Fruit fly (Drosophila melanogaster): ENCODE data around the gene CG9813.
A peak's percentile ranks its signal among the peaks of the same experiment; 100 is the strongest.

Gene CG9813

dm6 chr3R:13374913-13375312 is 4.7 kb downstream of the CG9813 start (continued):
- no peak for TF ChIP-seq Adf1 (GFP tag; IDR thresholded peaks at IDR 0.05)
- TF ChIP-seq E2f2 (GFP tag; IDR thresholded peaks at IDR 0.05), result no peak
- no peak for TF ChIP-seq B-H1 (GFP tag; IDR thresholded peaks at IDR 0.05)
- peak; percentile 69 for TF ChIP-seq sens (GFP tag)

dm6 chr3R:13371840-13372680 is 7.5 kb downstream of the CG9813 start, which contains the start of the genes Lip3 and CG34309:
Lip3 (minus strand) TSS chr3R:13371904.
CG34309 (plus strand) TSS chr3R:13372630.
- TF ChIP-seq amos (GFP tag; IDR thresholded peaks at IDR 0.05; ENCODE audit: partially characterized antibody) (no peak), lilli (GFP tag; optimal IDR thresholded peaks at IDR 0.05) (no peak), CG9876 (GFP tag; optimal IDR thresholded peaks at IDR 0.05) (no peak), Jarid2 (GFP tag; optimal IDR thresholded peaks at IDR 0.05) (no peak), sd (tag; optimal IDR thresholded peaks at IDR 0.05) (no peak), da (GFP tag; optimal IDR thresholded peaks at IDR 0.05) (no peak), CG10462 (GFP tag; optimal IDR thresholded peaks at IDR 0.05) (no peak), CG18599 (GFP tag; optimal IDR thresholded peaks at IDR 0.05) (peak; percentile 18), ems (GFP tag; optimal IDR thresholded peaks at IDR 0.05) (no peak), Dek (tag; optimal IDR thresholded peaks at IDR 0.05) (peak; percentile 17), cad (GFP tag; optimal IDR thresholded peaks at IDR 0.05) (no peak), tio (GFP tag; optimal IDR thresholded peaks at IDR 0.05) (no peak), sug (tag; optimal IDR thresholded peaks at IDR 0.05) (peak; percentile 73), CG13624 (GFP tag; optimal IDR thresholded peaks at IDR 0.05) (no peak), wdn (GFP tag; IDR thresholded peaks at IDR 0.05) (0 out of 2 replicates have a peak, but pooled peaks have one; percentile 18), CG10959 (GFP tag; IDR thresholded peaks at IDR 0.05) (0 out of 2 replicates have a peak, but pooled peaks have one; percentile 22), CG3281 (GFP tag; optimal IDR thresholded peaks at IDR 0.05) (peak; percentile 2), p53 (GFP tag; optimal IDR thresholded peaks at IDR 0.05) (no peak), CG4617 (GFP tag; optimal IDR thresholded peaks at IDR 0.05; ENCODE audit: borderline replicate concordance) (no peak), inv (GFP tag; IDR thresholded peaks at IDR 0.05; ENCODE audit: partially characterized antibody) (no peak), D19B (GFP tag; optimal IDR thresholded peaks at IDR 0.05) (peak; percentile 42), ash1 (GFP tag; optimal IDR thresholded peaks at IDR 0.05) (no peak), CG4854 (GFP tag; optimal IDR thresholded peaks at IDR 0.05) (no peak), CG31388 (GFP tag; optimal IDR thresholded peaks at IDR 0.05) (no peak), twi (tag; optimal IDR thresholded peaks at IDR 0.05) (no peak), CG11696 (GFP tag; IDR thresholded peaks at IDR 0.05) (no peak), exex (tag; optimal IDR thresholded peaks at IDR 0.05) (peak; percentile 83), CG14667 (GFP tag; IDR thresholded peaks at IDR 0.05) (no peak), Ada2b (GFP tag; IDR thresholded peaks at IDR 0.05) (no peak), row (GFP tag; IDR thresholded peaks at IDR 0.05) (peak; percentile 38; the same call in 1 of the 3 replicates), klu (GFP tag; IDR thresholded peaks at IDR 0.05) (no peak), grn (GFP tag; optimal IDR thresholded peaks at IDR 0.05) (peak; percentile 50), gem (tag; optimal IDR thresholded peaks at IDR 0.05) (peak; percentile 39), Blimp-1 (GFP tag; optimal IDR thresholded peaks at IDR 0.05) (no peak), CG2678 (tag; optimal IDR thresholded peaks at IDR 0.05) (peak; percentile 44), ATbp (GFP tag; optimal IDR thresholded peaks at IDR 0.05) (no peak), sim (GFP tag; IDR thresholded peaks at IDR 0.05) (no peak), CG9437 (GFP tag; optimal IDR thresholded peaks at IDR 0.05) (no peak), CG8089 (GFP tag; optimal IDR thresholded peaks at IDR 0.05) (no peak), CG7786 (GFP tag; optimal IDR thresholded peaks at IDR 0.05) (no peak), CG10321 (GFP tag; IDR thresholded peaks at IDR 0.05) (no peak), cas (GFP tag; IDR thresholded peaks at IDR 0.05) (no peak), salm (tag; optimal IDR thresholded peaks at IDR 0.05) (no peak), CG34376 (GFP tag; optimal IDR thresholded peaks at IDR 0.05) (peak; percentile 25)
